Fruit fly (Drosophila melanogaster) whole organism, embryonic: ENCODE data around the gene CG32488.

Experiments used
- Atf3 ChIP-seq: fragments of 200-800 bp; sonication (Bioruptor generic); optimal IDR thresholded peaks from 3 replicates; lab custom pipeline; 2016; ENCODE audit warnings: missing biosample characterization, missing genetic modification characterization
- B-H2 ChIP-seq: fragments of 200-800 bp; sonication (Bioruptor generic); optimal IDR thresholded peaks from 2 replicates; lab custom pipeline; 2018; ENCODE audit warnings: missing biosample characterization, mild to moderate bottlenecking, missing genetic modification characterization
- BtbVII ChIP-seq: fragments of 200-800 bp; sonication (Bioruptor generic); optimal IDR thresholded peaks from 3 replicates; lab custom pipeline; 2017; ENCODE audit warnings: missing biosample characterization, mild to moderate bottlenecking, missing genetic modification characterization
- CG1024 ChIP-seq: fragments of 200-800 bp; sonication (Bioruptor generic); IDR thresholded peaks from 2 replicates; pipeline ENCODE4 v1.3.6; 2022; ENCODE audit warnings: missing biosample characterization, missing genetic modification characterization
- CG10274 ChIP-seq: fragments of 200-800 bp; sonication (Bioruptor generic); optimal IDR thresholded peaks from 3 replicates; lab custom pipeline; 2017; ENCODE audit warnings: missing biosample characterization, mild to moderate bottlenecking, missing genetic modification characterization
- CG10959 ChIP-seq: fragments of 200-800 bp; sonication (Bioruptor generic); IDR thresholded peaks from 2 replicates; pipeline ENCODE4 v1.3.6; 2022; ENCODE audit warnings: missing biosample characterization, missing genetic modification characterization
- CG12299 ChIP-seq: fragments of 200-800 bp; sonication (Bioruptor generic); optimal IDR thresholded peaks from 2 replicates; lab custom pipeline; 2018; ENCODE audit warnings: missing biosample characterization, mild to moderate bottlenecking, missing genetic modification characterization
- CG13424 ChIP-seq: fragments of 200-800 bp; sonication (Bioruptor generic); optimal IDR thresholded peaks from 2 replicates; lab custom pipeline; 2019; ENCODE audit warnings: missing biosample characterization, mild to moderate bottlenecking, missing genetic modification characterization, moderate library complexity
- CG14860 ChIP-seq: fragments of 200-800 bp; sonication (Bioruptor generic); IDR thresholded peaks from 3 replicates; pipeline ENCODE4 v1.3.6; 2022; ENCODE audit warnings: missing biosample characterization, missing genetic modification characterization; ENCODE audit not compliant: partially characterized antibody
- CG15696 ChIP-seq: fragments of 200-800 bp; sonication (Bioruptor generic); optimal IDR thresholded peaks from 2 replicates; lab custom pipeline; 2019; ENCODE audit warnings: missing biosample characterization, mild to moderate bottlenecking, missing genetic modification characterization, moderate library complexity
- CG18764 ChIP-seq: fragments of 200-800 bp; sonication (Bioruptor generic); optimal IDR thresholded peaks from 3 replicates; lab custom pipeline; 2016; ENCODE audit warnings: missing biosample characterization, missing genetic modification characterization
- CG2120 ChIP-seq: fragments of 200-800 bp; sonication (Bioruptor generic); optimal IDR thresholded peaks from 3 replicates; lab custom pipeline; 2016; ENCODE audit warnings: missing biosample characterization, missing genetic modification characterization
- CG2129 ChIP-seq: fragments of 200-800 bp; sonication (Bioruptor generic); IDR thresholded peaks from 2 replicates; pipeline ENCODE4 v1.3.6; 2022; ENCODE audit warnings: missing biosample characterization, missing genetic modification characterization; ENCODE audit not compliant: partially characterized antibody
- CG32532 ChIP-seq: fragments of 200-800 bp; sonication (Bioruptor generic); IDR thresholded peaks from 2 replicates; pipeline ENCODE4 v1.3.6; 2022; ENCODE audit warnings: missing biosample characterization, missing genetic modification characterization
- CG4404 ChIP-seq: fragments of 200-800 bp; sonication (Bioruptor generic); IDR thresholded peaks from 2 replicates; pipeline ENCODE4 v1.3.6; 2022; ENCODE audit warnings: missing biosample characterization, missing genetic modification characterization
- CG6854 ChIP-seq: fragments of 200-800 bp; sonication (Bioruptor generic); optimal IDR thresholded peaks from 3 replicates; lab custom pipeline; 2017; ENCODE audit warnings: missing biosample characterization, mild to moderate bottlenecking, missing genetic modification characterization
- CG7271 ChIP-seq: fragments of 200-800 bp; sonication (Bioruptor generic); optimal IDR thresholded peaks from 2 replicates; lab custom pipeline; 2018; ENCODE audit warnings: missing biosample characterization, mild to moderate bottlenecking, missing genetic modification characterization, moderate library complexity
- CG7556 ChIP-seq: fragments of 200-800 bp; sonication (Bioruptor generic); optimal IDR thresholded peaks from 2 replicates; lab custom pipeline; 2017; ENCODE audit warnings: missing biosample characterization, mild to moderate bottlenecking, missing genetic modification characterization
- CG8478 ChIP-seq: fragments of >200 bp; optimal IDR thresholded peaks from 2 replicates; lab custom pipeline; 2018
- CG9215 ChIP-seq: fragments of 200-800 bp; sonication (Bioruptor generic); IDR thresholded peaks from 2 replicates; pipeline ENCODE4 v1.3.6; 2022; ENCODE audit warnings: missing biosample characterization, missing genetic modification characterization
- CG9609 ChIP-seq: fragments of 200-800 bp; sonication (Bioruptor generic); optimal IDR thresholded peaks from 3 replicates; lab custom pipeline; 2016; ENCODE audit warnings: missing biosample characterization, missing genetic modification characterization
- CTCF ChIP-seq: fragments of 200-800 bp; sonication (Bioruptor generic); optimal IDR thresholded peaks from 2 replicates; lab custom pipeline; 2017; ENCODE audit warnings: missing biosample characterization, mild to moderate bottlenecking, missing genetic modification characterization, moderate library complexity
- Dp ChIP-seq: fragments of 200-800 bp; sonication (Bioruptor generic); optimal IDR thresholded peaks from 2 replicates; lab custom pipeline; 2018; ENCODE audit warnings: missing biosample characterization, mild to moderate bottlenecking, missing genetic modification characterization, moderate library complexity
- Ets65A ChIP-seq: fragments of 200-800 bp; sonication (Bioruptor generic); peaks from one replicate; lab custom pipeline; 2016; ENCODE audit warnings: missing biosample characterization, missing genetic modification characterization
- H2.0 ChIP-seq: fragments of 200-800 bp; sonication (Bioruptor generic); IDR thresholded peaks from 2 replicates; pipeline ENCODE4 v1.3.6; 2022; ENCODE audit warnings: missing biosample characterization, missing genetic modification characterization
- Lim3 ChIP-seq: fragments of 200-800 bp; sonication (Bioruptor generic); IDR thresholded peaks from 2 replicates; pipeline ENCODE4 v1.3.6; 2022; ENCODE audit warnings: missing biosample characterization, missing genetic modification characterization
- MBD-R2 ChIP-seq: fragments of 200-800 bp; sonication (Bioruptor generic); IDR thresholded peaks from 2 replicates; pipeline ENCODE4 v1.3.6; 2022; ENCODE audit warnings: missing biosample characterization, missing genetic modification characterization
- Nf-YA ChIP-seq: fragments of 200-800 bp; sonication (Bioruptor generic); IDR thresholded peaks from 2 replicates; pipeline ENCODE4 v1.3.6; 2022; ENCODE audit warnings: missing biosample characterization, missing genetic modification characterization
- Opbp ChIP-seq: fragments of 200-800 bp; sonication (Bioruptor generic); IDR thresholded peaks from 3 replicates; pipeline ENCODE4 v1.3.6; 2022; ENCODE audit warnings: missing biosample characterization, missing genetic modification characterization; ENCODE audit not compliant: partially characterized antibody
- Rfx ChIP-seq: fragments of 200-800 bp; sonication (Bioruptor generic); IDR thresholded peaks from 2 replicates; pipeline ENCODE4 v1.3.6; 2022; ENCODE audit warnings: missing biosample characterization, missing genetic modification characterization
- Side ChIP-seq: fragments of 200-800 bp; sonication (Bioruptor generic); optimal IDR thresholded peaks from 2 replicates; lab custom pipeline; 2016; ENCODE audit warnings: missing biosample characterization, missing genetic modification characterization
- Usf ChIP-seq: fragments of 200-800 bp; sonication (Bioruptor generic); optimal IDR thresholded peaks from 2 replicates; lab custom pipeline; 2017; ENCODE audit warnings: missing genotype, missing biosample characterization, missing genetic modification characterization
- Vsx1 ChIP-seq: fragments of 200-800 bp; sonication (Bioruptor generic); optimal IDR thresholded peaks from 2 replicates; lab custom pipeline; 2017; ENCODE audit warnings: missing biosample characterization, mild to moderate bottlenecking, missing genetic modification characterization, missing genetic modification reagents
- al ChIP-seq: fragments of 200-800 bp; sonication (Bioruptor generic); IDR thresholded peaks from 2 replicates; pipeline ENCODE4 v1.3.6; 2022; ENCODE audit warnings: missing biosample characterization, missing genetic modification characterization
- dpn ChIP-seq, 2 experiments: fragments of 200-800 bp; sonication (Bioruptor generic); optimal IDR thresholded peaks; 3 replicates each; lab custom pipeline; 2016; ENCODE audit warnings: missing biosample characterization in 2 of 2, missing genetic modification characterization in 2 of 2
- en ChIP-seq: fragments of 200-800 bp; sonication (Bioruptor generic); optimal IDR thresholded peaks from 2 replicates; lab custom pipeline; 2016; ENCODE audit warnings: missing biosample characterization, missing genetic modification characterization
- esg ChIP-seq: fragments of 200-800 bp; sonication (Bioruptor generic); conservative IDR thresholded peaks from 2 replicates; pipeline ENCODE4 v1.3.6; 2022; ENCODE audit warnings: missing biosample characterization, missing genetic modification characterization
- eve ChIP-seq, 2 experiments: fragments of >200 bp; optimal IDR thresholded peaks; 2 replicates each; lab custom pipeline; 2017; ENCODE audit warnings: missing biosample characterization in 2 of 2, missing genetic modification characterization in 2 of 2
- gsb ChIP-seq: fragments of 200-800 bp; sonication (Bioruptor generic); IDR thresholded peaks from 2 replicates; pipeline ENCODE4 v1.3.6; 2022; ENCODE audit warnings: missing biosample characterization, missing genetic modification characterization
- hkb ChIP-seq, 2 experiments: fragments of 200-800 bp in 1 of 2; fragments of >200 bp in 1 of 2; sonication (Bioruptor generic) in 1 of 2; IDR thresholded peaks in 1 of 2; optimal IDR thresholded peaks in 1 of 2; 2 replicates each; pipeline versions ENCODE4 v1.3.6 to Lab custom; 2017 to 2022; ENCODE audit warnings: missing biosample characterization in 1 of 2, missing genetic modification characterization in 1 of 2
- org-1 ChIP-seq: fragments of 200-800 bp; sonication (Bioruptor generic); optimal IDR thresholded peaks from 2 replicates; lab custom pipeline; 2017; ENCODE audit warnings: missing biosample characterization, missing genetic modification characterization
- pita ChIP-seq: fragments of 200-800 bp; sonication (Bioruptor generic); optimal IDR thresholded peaks from 2 replicates; lab custom pipeline; 2017; ENCODE audit warnings: missing biosample characterization, mild to moderate bottlenecking, missing genetic modification characterization
- pum ChIP-seq: fragments of 200-800 bp; sonication (Bioruptor generic); optimal IDR thresholded peaks from 2 replicates; lab custom pipeline; 2016; ENCODE audit warnings: missing biosample characterization, missing genetic modification characterization
- schlank ChIP-seq: fragments of 200-800 bp; sonication (Bioruptor generic); optimal IDR thresholded peaks from 2 replicates; lab custom pipeline; 2018; ENCODE audit warnings: missing biosample characterization, mild to moderate bottlenecking, missing genetic modification characterization
- scrt ChIP-seq: fragments of 200-800 bp; sonication (Bioruptor generic); optimal IDR thresholded peaks from 2 replicates; lab custom pipeline; 2018; ENCODE audit warnings: missing biosample characterization, mild to moderate bottlenecking, missing genetic modification characterization, moderate library complexity
- sens-2 ChIP-seq: fragments of 200-800 bp; sonication (Bioruptor generic); IDR thresholded peaks from 2 replicates; pipeline ENCODE4 v1.3.6; 2022; ENCODE audit warnings: missing biosample characterization, missing genetic modification characterization
- tap ChIP-seq: fragments of 200-800 bp; optimal IDR thresholded peaks from 3 replicates; lab custom pipeline; 2019; ENCODE audit warnings: missing biosample characterization, mild to moderate bottlenecking, missing genetic modification characterization, moderate library complexity
- tna ChIP-seq: fragments of 200-800 bp; sonication (Bioruptor generic); IDR thresholded peaks from 2 replicates; pipeline ENCODE4 v1.3.6; 2022; ENCODE audit warnings: missing biosample characterization, missing genetic modification characterization; ENCODE audit not compliant: partially characterized antibody
- unpg ChIP-seq: fragments of 200-800 bp; sonication (Bioruptor generic); optimal IDR thresholded peaks from 3 replicates; lab custom pipeline; 2018; ENCODE audit warnings: missing biosample characterization, mild to moderate bottlenecking, missing genetic modification characterization, moderate library complexity
- zf30C ChIP-seq: fragments of 200-800 bp; sonication (Bioruptor generic); optimal IDR thresholded peaks from 3 replicates; lab custom pipeline; 2018; ENCODE audit warnings: missing biosample characterization, mild to moderate bottlenecking, missing genetic modification characterization

The CG32488 gene

dm6 chr3L:3046325-3047156 lies 30.7 kb upstream of the CG32488 start, which contains the start of the genes scramb2 and Sk2 (continued):
- TF ChIP-seq CG7271 (peak; percentile 88), CG7556 (GFP tag; lab: Kevin White, UChicago) (peak; percentile 95), al (GFP tag; lab: Robert Waterston, UW) (peak; percentile 90), CG12299 (tag; lab: Kevin White, UChicago) (peak; percentile 95), CG4404 (GFP tag; lab: Robert Waterston, UW) (peak; percentile 82), zf30C (peak; percentile 55), CG1024 (peak; percentile 88), CG9609 (GFP tag; lab: Kevin White, UChicago) (peak; percentile 76), schlank (tag; lab: Kevin White, UChicago) (peak; percentile 86), Rfx (GFP tag; lab: Robert Waterston, UW) (peak; percentile 96), scrt (GFP tag; lab: Kevin White, UChicago) (peak; percentile 91), Side (GFP tag; lab: Kevin White, UChicago) (peak; percentile 79), Opbp (GFP tag; lab: Robert Waterston, UW) (no peak), Atf3 (GFP tag; lab: Kevin White, UChicago) (peak; percentile 82), Lim3 (GFP tag; lab: Robert Waterston, UW) (peak; percentile 83; the same call in 1 of the 2 replicates), CG2120 (GFP tag; lab: Kevin White, UChicago) (peak; percentile 91), dpn (GFP tag; optimal IDR thresholded peaks at IDR 0.05; lab: Kevin White, UChicago) (peak; percentile 91 to 94), Nf-YA (GFP tag; lab: Robert Waterston, UW) (peak; percentile 91), B-H2 (GFP tag; lab: Kevin White, UChicago) (peak; percentile 89), CG8478 (no peak), CG6854 (GFP tag; lab: Kevin White, UChicago) (peak; percentile 98), Ets65A (peak; percentile 99), unpg (GFP tag; lab: Kevin White, UChicago) (peak; percentile 97), CG2129 (GFP tag; lab: Robert Waterston, UW) (no peak), hkb (optimal IDR thresholded peaks at IDR 0.05; lab: Kevin White, UChicago) (peak; percentile 58), hkb (GFP tag; IDR thresholded peaks at IDR 0.05; lab: Robert Waterston, UW) (peak; percentile 98), gsb (GFP tag; lab: Robert Waterston, UW) (peak; percentile 94), MBD-R2 (peak; percentile 80), tap (tag; lab: Kevin White, UChicago) (peak; percentile 94), CG10274 (GFP tag; lab: Kevin White, UChicago) (peak; percentile 88), BtbVII (GFP tag; lab: Kevin White, UChicago) (peak; percentile 94), CTCF (GFP tag; lab: Kevin White, UChicago) (peak; percentile 68), CG10959 (GFP tag; lab: Robert Waterston, UW) (peak; percentile 89), pum (GFP tag; lab: Kevin White, UChicago) (peak; percentile 67), H2.0 (GFP tag; lab: Robert Waterston, UW) (peak; percentile 93), CG9215 (GFP tag; lab: Robert Waterston, UW) (peak; percentile 85), CG13424 (tag; lab: Kevin White, UChicago) (peak; percentile 94), Dp (GFP tag; lab: Kevin White, UChicago) (no peak), pita (GFP tag; lab: Kevin White, UChicago) (no peak), org-1 (GFP tag; lab: Kevin White, UChicago) (peak; percentile 92), CG32532 (peak; percentile 96), CG15696 (tag; lab: Kevin White, UChicago) (peak; percentile 86), eve (GFP tag; optimal IDR thresholded peaks at IDR 0.05; lab: Kevin White, UChicago) (no peak), en (GFP tag; lab: Kevin White, UChicago) (peak; percentile 55), CG14860 (no peak), Vsx1 (GFP tag; lab: Kevin White, UChicago) (peak; percentile 94), sens-2 (GFP tag; lab: Robert Waterston, UW) (peak; percentile 94), esg (peak; percentile 92), Usf (GFP tag; lab: Kevin White, UChicago) (peak; percentile 87), tna (GFP tag; lab: Robert Waterston, UW) (no peak; the same call in 1 of the 2 replicates), CG18764 (GFP tag; lab: Kevin White, UChicago) (peak; percentile 83)
